Worm (Caenorhabditis elegans) whole organism, L3 larva: ENCODE data around the gene C14F11.4.

Experiments
- ama-1 ChIP-seq: fragments of 150-350 bp; optimal IDR thresholded peaks from 2 replicates; lab custom pipeline; 2018
- zag-1 ChIP-seq: fragments of 150-350 bp; optimal IDR thresholded peaks from 2 replicates; lab custom pipeline; 2014; ENCODE audit warnings: missing biosample characterization, missing genetic modification characterization

ce11 chrX:6250272-6250752, 17.5 kb upstream of the C14F11.4 start:
- TF ChIP-seq ama-1 (lab: Kevin White, UChicago), result no peak
- no peak for TF ChIP-seq zag-1 (tag; lab: Kevin White, UChicago)
